Worm (Caenorhabditis elegans) whole organism, L2 larva: ENCODE measurements around the gene srab-10.

Experiments
- C34F6.9 ChIP-seq: fragments of 150-350 bp; optimal IDR thresholded peaks from 2 replicates; lab custom pipeline; 2014; ENCODE audit warnings: missing biosample characterization, missing genetic modification characterization
- R02D3.7 ChIP-seq: fragments of 150-350 bp; optimal IDR thresholded peaks from 2 replicates; lab custom pipeline; 2014; ENCODE audit warnings: missing biosample characterization, missing genetic modification characterization
- Y55F3AM.14 ChIP-seq: fragments of 200-800 bp; sonication (Bioruptor generic); optimal IDR thresholded peaks from 2 replicates; lab custom pipeline; 2018; ENCODE audit warnings: mild to moderate bottlenecking, missing genetic modification characterization, missing compliant biosample characterization
- ZK546.5 ChIP-seq: sonication (generic microtip); optimal IDR thresholded peaks from 2 replicates; lab custom pipeline; 2017; ENCODE audit warnings: missing biosample characterization, missing genetic modification characterization
- alr-1 ChIP-seq: fragments of 150-350 bp; optimal IDR thresholded peaks from 2 replicates; lab custom pipeline; 2014; ENCODE audit warnings: missing biosample characterization, missing genetic modification characterization
- aly-2 ChIP-seq: fragments of 150-350 bp; optimal IDR thresholded peaks from 2 replicates; lab custom pipeline; 2014; ENCODE audit warnings: missing biosample characterization, missing genetic modification characterization
- ama-1 ChIP-seq: fragments of 150-350 bp; optimal IDR thresholded peaks from 2 replicates; lab custom pipeline; 2018; ENCODE audit warnings: inconsistent platforms
- blmp-1 ChIP-seq: sonication (generic microtip); optimal IDR thresholded peaks from 2 replicates; lab custom pipeline; 2017; ENCODE audit warnings: missing genetic modification characterization, mild to moderate bottlenecking, missing compliant biosample characterization, antibody characterized with exemption, moderate library complexity; ENCODE audit not compliant: insufficient read depth
- elt-1 ChIP-seq: fragments of 150-350 bp; optimal IDR thresholded peaks from 2 replicates; lab custom pipeline; 2014; ENCODE audit warnings: missing biosample characterization, missing genetic modification characterization
- elt-3 ChIP-seq: sonication (generic microtip); optimal IDR thresholded peaks from 2 replicates; lab custom pipeline; 2017; ENCODE audit warnings: missing biosample characterization, missing genetic modification characterization
- fos-1 ChIP-seq: fragments of 150-350 bp; optimal IDR thresholded peaks from 2 replicates; lab custom pipeline; 2014; ENCODE audit warnings: missing biosample characterization, missing genetic modification characterization
- gmeb-1 ChIP-seq: fragments of 150-350 bp; optimal IDR thresholded peaks from 2 replicates; lab custom pipeline; 2014; ENCODE audit warnings: missing biosample characterization, missing genetic modification characterization
- lin-11 ChIP-seq: fragments of 150-350 bp; sonication (generic microtip); optimal IDR thresholded peaks from 2 replicates; lab custom pipeline; 2014; ENCODE audit warnings: missing biosample characterization, missing genetic modification characterization, inconsistent platforms, mixed read lengths
- lin-13 ChIP-seq: fragments of 150-350 bp; optimal IDR thresholded peaks from 2 replicates; lab custom pipeline; 2014; ENCODE audit warnings: missing biosample characterization, missing genetic modification reagents, missing genetic modification characterization
- lsy-2 ChIP-seq, 2 experiments: fragments of 150-350 bp in 1 of 2; sonication (generic microtip) in 1 of 2; optimal IDR thresholded peaks; 2 replicates each; lab custom pipeline; 2014 to 2017; ENCODE audit warnings: missing biosample characterization in 2 of 2, missing genetic modification characterization in 2 of 2
- mab-5 ChIP-seq: fragments of 150-350 bp; optimal IDR thresholded peaks from 2 replicates; lab custom pipeline; 2014; ENCODE audit warnings: missing biosample characterization, missing genetic modification characterization
- mdl-1 ChIP-seq, 2 experiments: fragments of 150-350 bp in 1 of 2; sonication (generic microtip) in 1 of 2; optimal IDR thresholded peaks; 2 replicates each; lab custom pipeline; 2017; ENCODE audit warnings: missing biosample characterization in 2 of 2, missing genetic modification characterization in 2 of 2
- nhr-10 ChIP-seq: sonication (generic microtip); optimal IDR thresholded peaks from 2 replicates; lab custom pipeline; 2017; ENCODE audit warnings: missing biosample characterization, missing genetic modification characterization
- nhr-11 ChIP-seq: fragments of 150-350 bp; optimal IDR thresholded peaks from 2 replicates; lab custom pipeline; 2014; ENCODE audit warnings: missing biosample characterization, missing genetic modification characterization
- nhr-12 ChIP-seq: fragments of 150-350 bp; optimal IDR thresholded peaks from 2 replicates; lab custom pipeline; 2014; ENCODE audit warnings: missing biosample characterization, missing genetic modification characterization
- nhr-129 ChIP-seq: fragments of 150-350 bp; optimal IDR thresholded peaks from 2 replicates; lab custom pipeline; 2014; ENCODE audit warnings: missing biosample characterization, missing genetic modification characterization
- nhr-237 ChIP-seq: fragments of 150-350 bp; optimal IDR thresholded peaks from 2 replicates; lab custom pipeline; 2014; ENCODE audit warnings: missing biosample characterization, missing genetic modification characterization
- nhr-25 ChIP-seq: fragments of 150-350 bp; sonication (generic microtip); optimal IDR thresholded peaks from 3 replicates; lab custom pipeline; 2014; ENCODE audit warnings: missing biosample characterization, missing genetic modification characterization
- nhr-6 ChIP-seq: fragments of 150-350 bp; optimal IDR thresholded peaks from 2 replicates; lab custom pipeline; 2014; ENCODE audit warnings: missing biosample characterization, missing genetic modification characterization
- nhr-77 ChIP-seq: fragments of 150-350 bp; optimal IDR thresholded peaks from 2 replicates; lab custom pipeline; 2014; ENCODE audit warnings: missing biosample characterization, missing genetic modification characterization
- sem-4 ChIP-seq: fragments of 150-350 bp; optimal IDR thresholded peaks from 2 replicates; lab custom pipeline; 2014; ENCODE audit warnings: missing biosample characterization, missing genetic modification reagents, missing genetic modification characterization
- skn-1 ChIP-seq: sonication (generic microtip); optimal IDR thresholded peaks from 2 replicates; lab custom pipeline; 2017; ENCODE audit warnings: missing biosample characterization, missing genetic modification characterization
- sma-9 ChIP-seq, 2 experiments: fragments of 150-350 bp in 1 of 2; sonication (generic microtip) in 1 of 2; optimal IDR thresholded peaks; 2 replicates each; lab custom pipeline; 2014 to 2016; ENCODE audit warnings: missing genetic modification characterization in 2 of 2, mild to moderate bottlenecking in 1 of 2, missing biosample characterization in 1 of 2, missing compliant biosample characterization in 1 of 2, missing genetic modification reagents in 1 of 2, moderate library complexity in 1 of 2
- unc-55 ChIP-seq: fragments of 150-350 bp; sonication (generic microtip); optimal IDR thresholded peaks from 3 replicates; lab custom pipeline; 2014; ENCODE audit warnings: missing biosample characterization, missing genetic modification reagents, missing genetic modification characterization
- unc-62 ChIP-seq: fragments of 150-350 bp; optimal IDR thresholded peaks from 2 replicates; lab custom pipeline; 2014; ENCODE audit warnings: missing biosample characterization, missing genetic modification reagents, missing genetic modification characterization
- zag-1 ChIP-seq: fragments of 150-350 bp; optimal IDR thresholded peaks from 2 replicates; lab custom pipeline; 2014; ENCODE audit warnings: missing biosample characterization, missing genetic modification characterization
- ztf-1 ChIP-seq: fragments of 200-800 bp; sonication (Bioruptor generic); conservative IDR thresholded peaks from 2 replicates; pipeline ENCODE4 v1.3.6; 2022; ENCODE audit warnings: missing genetic modification characterization, missing compliant biosample characterization
- ztf-11 ChIP-seq: sonication (generic microtip); optimal IDR thresholded peaks from 2 replicates; lab custom pipeline; 2017; ENCODE audit warnings: missing biosample characterization, missing genetic modification characterization

Gene srab-10

DNA sequence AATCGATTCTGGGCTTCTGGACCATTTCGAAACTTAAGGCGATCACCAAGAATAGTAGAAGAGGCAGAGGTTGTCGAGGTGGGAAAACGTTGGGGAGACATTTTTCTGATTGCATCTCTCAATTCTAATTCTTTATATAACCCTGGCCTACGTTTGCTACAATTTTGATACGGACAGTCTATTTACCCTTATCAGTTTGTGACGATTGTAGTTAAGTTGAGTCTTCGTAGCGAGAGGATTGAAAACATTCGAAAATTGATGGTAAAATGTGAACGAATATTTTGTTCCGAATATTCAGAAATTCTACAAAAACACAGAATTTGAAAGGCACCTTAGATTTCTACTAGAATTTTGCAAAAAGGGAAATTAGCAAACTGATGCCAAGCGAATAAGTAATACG lies 16.7 kb downstream of the srab-10 start, which contains the start of gene Y73C8C.10:
Gene Y73C8C.10, minus strand, starts transcription at position 101 of the 400 bp plus-strand sequence.
- TF ChIP-seq ztf-1 (GFP tag; lab: Robert Waterston, UW) (no peak), alr-1 (no peak), Y55F3AM.14 (GFP tag; lab: Kevin White, UChicago) (no peak), elt-3 (tag; lab: Kevin White, UChicago) (no peak), lin-11 (no peak), ZK546.5 (tag; lab: Kevin White, UChicago) (no peak)

DNA sequence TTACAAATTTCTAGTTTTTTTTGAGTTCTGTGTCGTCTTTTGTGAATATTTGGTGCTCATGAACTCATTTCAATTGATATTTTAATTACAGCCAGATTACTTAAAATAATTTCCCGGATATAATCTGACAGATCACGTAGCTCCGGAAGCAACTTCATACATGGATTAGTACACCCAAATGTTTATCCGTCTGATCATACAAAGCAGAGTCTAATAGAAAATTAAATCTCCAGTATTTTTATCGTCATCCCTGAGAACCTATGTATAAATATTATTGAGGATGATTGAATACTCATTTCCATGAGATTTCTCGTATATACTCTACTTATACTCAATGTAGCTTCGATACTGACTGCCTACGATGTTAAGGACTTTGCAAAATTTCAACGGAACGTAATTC lies 19.5 kb downstream of the srab-10 start, which contains the start of gene Y73C8C.12:
Gene Y73C8C.12, plus strand, starts transcription at position 301 of the 400 bp plus-strand sequence.
- TF ChIP-seq nhr-11 (tag; lab: Kevin White, UChicago) (no peak), lin-13 (no peak), mdl-1 (tag; optimal IDR thresholded peaks at IDR 0.05; lab: Kevin White, UChicago) (no peak), nhr-77 (tag; lab: Kevin White, UChicago) (no peak), nhr-10 (tag; lab: Kevin White, UChicago) (no peak)

DNA sequence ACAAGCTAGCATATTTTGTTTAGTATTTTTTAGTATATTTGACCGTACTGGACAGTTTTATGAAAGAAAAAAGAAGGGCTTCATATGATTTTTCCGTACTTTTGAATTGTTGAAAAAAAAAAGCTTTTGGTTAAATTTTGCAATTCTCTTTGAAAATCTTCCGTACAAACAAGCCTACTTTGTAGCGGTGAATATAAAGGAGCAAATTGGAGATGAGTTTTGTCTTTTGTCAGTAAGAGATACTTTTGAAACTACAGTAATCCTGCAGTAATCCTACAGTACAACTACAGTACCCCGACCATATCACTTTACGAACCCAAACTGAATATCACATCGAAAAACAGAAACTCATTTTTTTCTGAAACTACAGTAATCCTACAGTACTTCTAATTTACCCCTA lies 22.0 kb downstream of the srab-10 start:
- TF ChIP-seq alr-1 (no peak), ztf-1 (GFP tag; lab: Robert Waterston, UW) (no peak), sem-4 (tag; lab: Kevin White, UChicago) (no peak), mdl-1 (tag; optimal IDR thresholded peaks at IDR 0.05; lab: Kevin White, UChicago) (no peak), unc-62 (GFP tag; lab: Kevin White, UChicago) (no peak), nhr-77 (tag; lab: Kevin White, UChicago) (no peak), skn-1 (tag; lab: Kevin White, UChicago) (no peak), gmeb-1 (tag; lab: Kevin White, UChicago) (no peak), fos-1 (tag; lab: Kevin White, UChicago) (no peak), R02D3.7 (no peak), nhr-237 (tag; lab: Kevin White, UChicago) (no peak), elt-1 (tag; lab: Kevin White, UChicago) (no peak), sma-9 (GFP tag; optimal IDR thresholded peaks at IDR 0.05; lab: Kevin White, UChicago) (no peak), sma-9 (tag; optimal IDR thresholded peaks at IDR 0.05; lab: Kevin White, UChicago) (no peak), nhr-12 (no peak), elt-3 (tag; lab: Kevin White, UChicago) (no peak), mab-5 (tag; lab: Kevin White, UChicago) (no peak), nhr-129 (no peak), lin-11 (no peak)

DNA sequence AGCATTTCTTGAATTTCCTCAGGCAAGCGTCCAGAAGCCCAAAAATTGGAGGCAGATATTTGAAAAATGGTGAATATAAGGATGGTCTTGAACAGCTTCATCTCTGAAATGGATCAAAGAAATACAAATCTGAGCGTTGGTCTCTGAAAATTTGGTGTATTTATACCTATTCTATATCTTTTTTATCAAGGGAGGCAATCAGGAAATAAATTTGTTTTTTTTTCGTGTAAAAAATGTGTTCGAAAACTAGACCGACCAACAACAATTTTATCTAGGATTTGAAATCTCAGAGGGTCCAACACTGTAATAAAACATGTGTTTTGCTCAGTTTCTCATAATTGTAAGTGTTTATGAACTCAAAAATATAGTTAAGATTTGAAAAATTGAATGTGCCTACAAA lies 22.7 kb downstream of the srab-10 start, which contains the start of gene srt-56:
Gene srt-56, minus strand, starts transcription at position 101 of the 400 bp plus-strand sequence.
- TF ChIP-seq ztf-11 (no peak), lin-11 (no peak), mab-5 (tag; lab: Kevin White, UChicago) (no peak), zag-1 (tag; lab: Kevin White, UChicago) (no peak)

DNA sequence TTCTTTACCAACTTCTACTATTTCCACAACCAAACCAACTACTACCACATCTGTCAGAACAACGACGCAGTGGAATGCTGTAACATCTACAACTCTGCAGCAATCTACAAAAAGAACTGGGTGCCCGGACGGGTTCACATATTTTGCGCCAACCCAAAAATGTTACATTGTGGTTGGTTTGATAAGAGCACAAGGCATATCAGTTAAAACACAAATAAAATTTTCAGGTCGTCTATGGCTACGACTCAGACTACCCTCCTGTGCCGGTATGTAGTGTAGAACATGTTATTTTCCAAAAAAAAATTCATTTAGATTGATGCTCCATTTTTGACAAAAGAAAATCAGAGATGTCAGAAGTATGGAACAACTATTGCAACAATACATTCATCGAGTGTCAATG lies 25.2 kb downstream of the srab-10 start:
- no peak for TF ChIP-seq elt-1 (tag; lab: Kevin White, UChicago)
- TF ChIP-seq nhr-6 (tag; lab: Kevin White, UChicago) = no peak
- TF ChIP-seq lsy-2 (tag; optimal IDR thresholded peaks at IDR 0.05; lab: Kevin White, UChicago) = no peak
- no peak for TF ChIP-seq sem-4 (tag; lab: Kevin White, UChicago)
- TF ChIP-seq R02D3.7 = no peak
- TF ChIP-seq fos-1 (tag; lab: Kevin White, UChicago) = no peak
- TF ChIP-seq unc-55 (GFP tag; lab: Kevin White, UChicago) = no peak
- no peak for TF ChIP-seq alr-1
- TF ChIP-seq lin-11 = no peak
- no peak for TF ChIP-seq unc-62 (GFP tag; lab: Kevin White, UChicago)
- no peak for TF ChIP-seq mdl-1 (tag; optimal IDR thresholded peaks at IDR 0.05; lab: Kevin White, UChicago)
- TF ChIP-seq elt-3 (tag; lab: Kevin White, UChicago) = no peak
- TF ChIP-seq lin-13 = no peak
- TF ChIP-seq blmp-1 (tag; lab: Kevin White, UChicago) = no peak
- no peak for TF ChIP-seq ama-1 (lab: Kevin White, UChicago)
- TF ChIP-seq mab-5 (tag; lab: Kevin White, UChicago) = no peak
- no peak for TF ChIP-seq aly-2 (tag; lab: Kevin White, UChicago)
- no peak for TF ChIP-seq Y55F3AM.14 (GFP tag; lab: Kevin White, UChicago)
- TF ChIP-seq nhr-25 (tag; lab: Kevin White, UChicago) = no peak
- no peak for TF ChIP-seq C34F6.9 (tag; lab: Kevin White, UChicago)
